Worm (Caenorhabditis elegans) whole organism, young adult: ENCODE results near the gene F10C1.3.

Source experiments
- B0019.2 ChIP-seq: fragments of 200-800 bp; sonication (Bioruptor generic); conservative IDR thresholded peaks from 2 replicates; pipeline ENCODE4 v1.3.6; 2022; ENCODE audit warnings: missing genetic modification reagents, missing genetic modification characterization, missing compliant biosample characterization
- B0035.1 ChIP-seq: sonication (generic microtip); optimal IDR thresholded peaks from 2 replicates; lab custom pipeline; 2016; ENCODE audit warnings: missing genetic modification characterization, mild to moderate bottlenecking, missing compliant biosample characterization, missing genotype, missing genetic modification reagents
- B0261.1 ChIP-seq: sonication (generic microtip); optimal IDR thresholded peaks from 2 replicates; lab custom pipeline; 2016; ENCODE audit warnings: mild to moderate bottlenecking, missing genetic modification characterization, moderate library complexity, missing compliant biosample characterization
- B0336.3 ChIP-seq: fragments of 200-800 bp; sonication (Bioruptor generic); IDR thresholded peaks from 2 replicates; pipeline ENCODE4 v1.3.6; 2022; ENCODE audit warnings: missing genetic modification characterization, missing compliant biosample characterization
- D2030.7 ChIP-seq: fragments of 200-800 bp; sonication (Bioruptor generic); IDR thresholded peaks from 2 replicates; pipeline ENCODE4 v1.3.6; 2022; ENCODE audit warnings: missing genetic modification reagents, missing genetic modification characterization, missing compliant biosample characterization
- F22D6.2 ChIP-seq: sonication (generic microtip); optimal IDR thresholded peaks from 2 replicates; lab custom pipeline; 2016; ENCODE audit warnings: mild to moderate bottlenecking, missing genetic modification characterization, missing compliant biosample characterization
- F37B4.10 ChIP-seq: fragments of 200-800 bp; sonication (Bioruptor generic); IDR thresholded peaks from 2 replicates; pipeline ENCODE4 v1.3.6; 2022; ENCODE audit warnings: missing genetic modification characterization, missing compliant biosample characterization
- K12H6.12 ChIP-seq: fragments of 200-800 bp; sonication (Bioruptor generic); optimal IDR thresholded peaks from 2 replicates; lab custom pipeline; 2018; ENCODE audit warnings: mild to moderate bottlenecking, missing genetic modification characterization, missing compliant biosample characterization
- Y53G8AR.9 ChIP-seq: fragments of 200-800 bp; sonication (Bioruptor generic); conservative IDR thresholded peaks from 2 replicates; pipeline ENCODE4 v1.3.6; 2022; ENCODE audit warnings: missing genetic modification reagents, missing genetic modification characterization, missing compliant biosample characterization
- Y67H2A.10 ChIP-seq: fragments of 200-800 bp; sonication (Bioruptor generic); conservative IDR thresholded peaks from 2 replicates; pipeline ENCODE4 v1.3.6; 2022; ENCODE audit warnings: missing genetic modification reagents, missing genetic modification characterization, missing compliant biosample characterization
- ama-1 ChIP-seq, 3 experiments: fragments of 150-350 bp in 1 of 3; sonication (generic microtip) in 2 of 3; optimal IDR thresholded peaks; 2 replicates each; lab custom pipeline; 2014 to 2018; ENCODE audit warnings: missing biosample characterization in 2 of 3, missing genetic modification characterization in 2 of 3, missing genetic modification reagents in 2 of 3
- aptf-3 ChIP-seq: fragments of 200-800 bp; sonication (Bioruptor generic); IDR thresholded peaks from 2 replicates; pipeline ENCODE4 v1.3.6; 2022; ENCODE audit warnings: missing genetic modification characterization, missing compliant biosample characterization
- atf-7 ChIP-seq: sonication (generic microtip); optimal IDR thresholded peaks from 2 replicates; lab custom pipeline; 2017; ENCODE audit warnings: mild to moderate bottlenecking, missing genetic modification characterization, missing compliant biosample characterization
- athp-1 ChIP-seq: sonication (generic microtip); optimal IDR thresholded peaks from 2 replicates; lab custom pipeline; 2017; ENCODE audit warnings: mild to moderate bottlenecking, missing genetic modification characterization, missing compliant biosample characterization
- attf-6 ChIP-seq: fragments of 200-800 bp; sonication (Bioruptor generic); IDR thresholded peaks from 2 replicates; pipeline ENCODE4 v1.3.6; 2022; ENCODE audit warnings: missing genetic modification reagents, missing genetic modification characterization, missing compliant biosample characterization
- bed-2 ChIP-seq: fragments of 200-800 bp; sonication (Bioruptor generic); IDR thresholded peaks from 2 replicates; pipeline ENCODE4 v1.3.6; 2022; ENCODE audit warnings: missing genetic modification reagents, missing genetic modification characterization, missing compliant biosample characterization
- cebp-2 ChIP-seq: fragments of 200-800 bp; sonication (Bioruptor generic); IDR thresholded peaks from 2 replicates; pipeline ENCODE4 v1.3.6; 2022; ENCODE audit warnings: missing genetic modification characterization, missing compliant biosample characterization
- ceh-58 ChIP-seq: fragments of 200-800 bp; sonication (Bioruptor generic); IDR thresholded peaks from 2 replicates; pipeline ENCODE4 v1.3.6; 2022; ENCODE audit warnings: missing genetic modification characterization, missing compliant biosample characterization
- ceh-79 ChIP-seq: sonication (generic microtip); optimal IDR thresholded peaks from 2 replicates; lab custom pipeline; 2017; ENCODE audit warnings: mild to moderate bottlenecking, missing genetic modification characterization, missing compliant biosample characterization
- dpl-1 ChIP-seq: fragments of 150-350 bp; optimal IDR thresholded peaks from 2 replicates; lab custom pipeline; 2014; ENCODE audit warnings: missing biosample characterization, missing genetic modification reagents, missing genetic modification characterization
- him-1 ChIP-seq: sonication (generic microtip); optimal IDR thresholded peaks from 2 replicates; lab custom pipeline; 2016; ENCODE audit warnings: missing genotype, missing genetic modification reagents, missing genetic modification characterization, missing compliant biosample characterization
- hlh-26 ChIP-seq: fragments of 200-800 bp; sonication (Bioruptor generic); conservative IDR thresholded peaks from 2 replicates; pipeline ENCODE4 v1.3.6; 2022; ENCODE audit warnings: missing genetic modification reagents, missing genetic modification characterization, missing compliant biosample characterization
- hrde-1 ChIP-seq: sonication (generic microtip); optimal IDR thresholded peaks from 2 replicates; lab custom pipeline; 2016; ENCODE audit warnings: missing genetic modification characterization, mild to moderate bottlenecking, missing compliant biosample characterization, moderate library complexity, missing genotype, missing genetic modification reagents, borderline replicate concordance
- lin-35 ChIP-seq, 3 experiments: fragments of 150-350 bp in 2 of 3; sonication (generic microtip) in 1 of 3; optimal IDR thresholded peaks; 2 replicates each; lab custom pipeline; 2014 to 2018; ENCODE audit warnings: missing biosample characterization in 3 of 3, missing genetic modification characterization in 3 of 3, missing genetic modification reagents in 3 of 3
- lir-1 ChIP-seq: fragments of 200-800 bp; sonication (Bioruptor generic); conservative IDR thresholded peaks from 2 replicates; pipeline ENCODE4 v1.3.6; 2022; ENCODE audit warnings: missing genetic modification reagents, missing genetic modification characterization, missing compliant biosample characterization
- lsl-1 ChIP-seq: fragments of 200-800 bp; sonication (Bioruptor generic); optimal IDR thresholded peaks from 2 replicates; lab custom pipeline; 2018; ENCODE audit warnings: mild to moderate bottlenecking, missing genetic modification characterization, moderate library complexity, missing compliant biosample characterization
- lsy-27 ChIP-seq: sonication (generic microtip); optimal IDR thresholded peaks from 2 replicates; lab custom pipeline; 2017; ENCODE audit warnings: missing genetic modification characterization, mild to moderate bottlenecking, missing compliant biosample characterization, antibody characterized with exemption, missing genotype, borderline replicate concordance; ENCODE audit not compliant: insufficient read depth
- madf-10 ChIP-seq: sonication (generic microtip); optimal IDR thresholded peaks from 2 replicates; lab custom pipeline; 2016; ENCODE audit warnings: mild to moderate bottlenecking, missing genetic modification characterization, missing compliant biosample characterization
- madf-3 ChIP-seq: fragments of 200-800 bp; sonication (Bioruptor generic); IDR thresholded peaks from 2 replicates; pipeline ENCODE4 v1.3.6; 2022; ENCODE audit warnings: missing genetic modification reagents, missing genetic modification characterization, missing compliant biosample characterization
- mel-28 ChIP-seq: sonication (generic microtip); optimal IDR thresholded peaks from 2 replicates; lab custom pipeline; 2016; ENCODE audit warnings: borderline replicate concordance, mild to moderate bottlenecking, missing genetic modification characterization, missing compliant biosample characterization
- mes-4 ChIP-seq: sonication (generic microtip); optimal IDR thresholded peaks from 2 replicates; lab custom pipeline; 2016; ENCODE audit warnings: missing genotype, missing genetic modification characterization, missing compliant biosample characterization
- nhr-120 ChIP-seq: fragments of 200-800 bp; sonication (Bioruptor generic); IDR thresholded peaks from 2 replicates; pipeline ENCODE4 v1.3.6; 2022; ENCODE audit warnings: missing genetic modification characterization, missing compliant biosample characterization
- nhr-179 ChIP-seq: sonication (generic microtip); optimal IDR thresholded peaks from 2 replicates; lab custom pipeline; 2016; ENCODE audit warnings: mild to moderate bottlenecking, missing genetic modification characterization, missing compliant biosample characterization
- nhr-27 ChIP-seq: fragments of 200-800 bp; sonication (Bioruptor generic); optimal IDR thresholded peaks from 2 replicates; lab custom pipeline; 2018; ENCODE audit warnings: mild to moderate bottlenecking, missing genetic modification characterization, moderate library complexity, missing compliant biosample characterization
- pbrm-1 ChIP-seq: fragments of 200-800 bp; sonication (Bioruptor generic); IDR thresholded peaks from 2 replicates; pipeline ENCODE4 v1.3.6; 2022; ENCODE audit warnings: missing genetic modification reagents, missing genetic modification characterization, missing compliant biosample characterization
- rcor-1 ChIP-seq: fragments of 200-800 bp; sonication (Bioruptor generic); IDR thresholded peaks from 2 replicates; pipeline ENCODE4 v1.3.6; 2022; ENCODE audit warnings: missing genetic modification reagents, missing genetic modification characterization, missing compliant biosample characterization
- snpc-3.4 ChIP-seq: sonication (generic microtip); optimal IDR thresholded peaks from 2 replicates; lab custom pipeline; 2017; ENCODE audit warnings: missing genetic modification characterization, mild to moderate bottlenecking, missing compliant biosample characterization, antibody characterized with exemption, moderate library complexity, missing genotype, missing genetic modification reagents
- tbp1 ChIP-seq: fragments of 200-800 bp; sonication (Bioruptor generic); optimal IDR thresholded peaks from 2 replicates; lab custom pipeline; 2018; ENCODE audit warnings: mild to moderate bottlenecking, missing genetic modification characterization, missing compliant biosample characterization
- xnd-1 ChIP-seq: sonication (generic microtip); optimal IDR thresholded peaks from 2 replicates; lab custom pipeline; 2016; ENCODE audit warnings: missing genotype, missing genetic modification reagents, missing genetic modification characterization, missing compliant biosample characterization
- zfh-2 ChIP-seq: fragments of 200-800 bp; sonication (Bioruptor generic); conservative IDR thresholded peaks from 2 replicates; pipeline ENCODE4 v1.3.6; 2022; ENCODE audit warnings: missing genetic modification reagents, missing genetic modification characterization, missing compliant biosample characterization
- ztf-28 ChIP-seq: fragments of 200-800 bp; sonication (Bioruptor generic); IDR thresholded peaks from 2 replicates; pipeline ENCODE4 v1.3.6; 2022; ENCODE audit warnings: missing genetic modification reagents, missing genetic modification characterization, missing compliant biosample characterization
- ztf-6 ChIP-seq: fragments of 200-800 bp; sonication (Bioruptor generic); IDR thresholded peaks from 2 replicates; pipeline ENCODE4 v1.3.6; 2022; ENCODE audit warnings: missing genetic modification reagents, missing genetic modification characterization, missing compliant biosample characterization

F10C1.3 gene

DNA sequence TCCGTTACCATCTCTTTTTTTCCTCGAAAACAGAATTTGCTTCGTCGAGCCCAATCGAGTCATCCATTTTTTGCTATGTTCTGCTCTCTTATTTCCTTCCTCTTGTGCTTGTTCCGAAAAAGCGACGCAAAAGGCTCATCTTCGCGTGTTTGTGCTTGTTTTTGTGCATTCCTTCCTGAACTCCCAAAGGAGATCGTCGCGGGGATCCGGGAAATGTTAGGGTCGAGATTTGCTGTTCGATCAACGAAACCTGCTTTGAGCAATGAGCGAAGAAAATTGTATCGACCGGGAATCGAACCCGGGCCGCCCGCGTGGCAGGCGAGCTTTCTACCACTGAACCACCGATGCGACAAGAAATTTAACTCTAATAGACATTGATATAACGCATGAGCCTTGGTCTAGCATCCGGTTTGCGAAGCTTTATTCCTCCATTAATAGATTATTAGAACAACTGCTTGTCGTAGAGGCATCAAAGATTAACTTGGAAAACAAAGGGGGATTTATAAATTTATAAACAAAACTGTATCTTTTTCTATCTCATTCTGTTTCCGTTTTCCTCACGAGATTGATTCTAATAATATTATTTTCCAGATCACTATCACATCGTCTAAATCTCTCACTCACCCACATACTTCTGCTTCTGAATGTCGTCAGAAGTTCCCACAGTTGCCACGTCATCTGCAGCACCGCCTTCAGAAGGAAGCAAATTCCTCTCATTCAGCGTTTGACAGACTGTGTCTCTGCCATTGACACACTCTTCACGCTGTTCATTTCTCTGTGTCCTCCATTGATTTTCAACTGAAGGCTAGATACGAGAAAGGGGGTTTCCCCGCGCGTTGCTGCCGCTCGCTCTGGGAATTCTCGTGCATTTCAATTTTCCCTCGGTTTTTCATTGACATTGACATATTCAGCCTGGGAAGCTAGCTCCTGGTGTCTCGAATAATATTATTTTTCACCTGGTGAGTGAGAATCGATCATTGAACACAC, 24.7 kb upstream of the F10C1.3 start, which contains the start of gene K05F1.6 (continued):
- no peak for TF ChIP-seq ceh-58 (GFP tag; lab: Robert Waterston, UW)
- peak; percentile 82 for TF ChIP-seq rcor-1 (GFP tag; lab: Robert Waterston, UW)
- TF ChIP-seq nhr-27 (tag; lab: Kevin White, UChicago), result peak; percentile 60
- TF ChIP-seq F22D6.2 (tag; lab: Kevin White, UChicago), result no peak
- TF ChIP-seq B0336.3 (GFP tag; lab: Robert Waterston, UW), result peak; percentile 83; the same call in 1 of the 2 replicates
- no peak for TF ChIP-seq ama-1 (optimal IDR thresholded peaks at IDR 0.05; lab: Kevin White, UChicago)
- peak; percentile 36 to 67 for TF ChIP-seq ama-1 (GFP tag; optimal IDR thresholded peaks at IDR 0.05; lab: Kevin White, UChicago)
- TF ChIP-seq attf-6, result peak; percentile 77; the same call in 1 of the 2 replicates
- TF ChIP-seq nhr-179, result peak; percentile 33
- TF ChIP-seq zfh-2 (GFP tag; lab: Robert Waterston, UW), result no peak; the same call in 1 of the 2 replicates
- TF ChIP-seq cebp-2 (GFP tag; lab: Robert Waterston, UW), result 0 out of 2 replicates have a peak, but pooled peaks have one; percentile 27
- TF ChIP-seq K12H6.12, result peak; percentile 69
- peak; percentile 90 for TF ChIP-seq lsy-27
- TF ChIP-seq B0035.1 (tag; lab: Kevin White, UChicago), result peak; percentile 72
- TF ChIP-seq lsl-1 (GFP tag; lab: Kevin White, UChicago), result peak; percentile 63
- TF ChIP-seq aptf-3 (GFP tag; lab: Robert Waterston, UW), result peak; percentile 95
- peak; percentile 89 for TF ChIP-seq D2030.7 (GFP tag; lab: Robert Waterston, UW)
- 0 out of 2 replicates have a peak, but pooled peaks have one; percentile 12 for TF ChIP-seq lir-1 (GFP tag; lab: Robert Waterston, UW)
- no peak for TF ChIP-seq mel-28 (tag; lab: Kevin White, UChicago)
- peak; percentile 72 for TF ChIP-seq atf-7 (tag; lab: Kevin White, UChicago)
- TF ChIP-seq dpl-1 (GFP tag; lab: Kevin White, UChicago), result no peak
- TF ChIP-seq tbp1 (GFP tag; lab: Kevin White, UChicago), result peak; percentile 95
- peak; percentile 83 for TF ChIP-seq ceh-79 (tag; lab: Kevin White, UChicago)
- TF ChIP-seq ztf-6 (GFP tag; lab: Robert Waterston, UW), result 0 out of 2 replicates have a peak, but pooled peaks have one; percentile 43
- no peak for TF ChIP-seq Y67H2A.10 (GFP tag; lab: Robert Waterston, UW)
- peak; percentile 90 for TF ChIP-seq hrde-1 (tag; lab: Kevin White, UChicago)
- no peak for TF ChIP-seq F37B4.10 (GFP tag; lab: Robert Waterston, UW)
- peak; percentile 39 for TF ChIP-seq xnd-1 (tag; lab: Kevin White, UChicago)
- TF ChIP-seq nhr-120 (GFP tag; lab: Robert Waterston, UW), result no peak
- peak; percentile 61; the same call in 1 of the 2 replicates for TF ChIP-seq bed-2
- TF ChIP-seq pbrm-1 (GFP tag; lab: Robert Waterston, UW), result peak; percentile 79
- 0 out of 2 replicates have a peak, but pooled peaks have one; percentile 43 for TF ChIP-seq madf-3 (GFP tag; lab: Robert Waterston, UW)
- TF ChIP-seq B0019.2 (GFP tag; lab: Robert Waterston, UW), result 0 out of 2 replicates have a peak, but pooled peaks have one; percentile 55
- no peak for TF ChIP-seq hlh-26
- TF ChIP-seq ztf-28, result peak; percentile 86
- peak in 1 of 3 experiments; percentile 55 for TF ChIP-seq lin-35 (GFP tag; optimal IDR thresholded peaks at IDR 0.05; lab: Kevin White, UChicago)
- peak; percentile 77 for TF ChIP-seq athp-1 (tag; lab: Kevin White, UChicago)
- TF ChIP-seq snpc-3.4, result peak; percentile 84
- peak; percentile 70 for TF ChIP-seq madf-10 (tag; lab: Kevin White, UChicago)
- TF ChIP-seq B0261.1 (tag; lab: Kevin White, UChicago), result peak; percentile 94
- TF ChIP-seq Y53G8AR.9, result peak; percentile 77; the same call in 1 of the 2 replicates
- peak; percentile 76 for TF ChIP-seq mes-4
- peak; percentile 83 for TF ChIP-seq him-1 (tag; lab: Kevin White, UChicago)
